Worm (Caenorhabditis elegans): ENCODE measurements around the gene B0250.18.

- TF ChIP-seq unc-62 (GFP tag; optimal IDR thresholded peaks at IDR 0.05) (peak; percentile 11), mep-1 (tag; optimal IDR thresholded peaks at IDR 0.05) (no peak), elt-1 (tag; optimal IDR thresholded peaks at IDR 0.05; ENCODE audit: borderline replicate concordance, insufficient read depth) (no peak), ztf-11 (tag; optimal IDR thresholded peaks at IDR 0.05) (no peak), ces-1 (GFP tag; optimal IDR thresholded peaks at IDR 0.05) (no peak), mls-2 (tag; optimal IDR thresholded peaks at IDR 0.05) (no peak), unc-39 (tag; optimal IDR thresholded peaks at IDR 0.05) (no peak), pha-4 (tag; optimal IDR thresholded peaks at IDR 0.05) (no peak), lin-13 (tag; optimal IDR thresholded peaks at IDR 0.05) (no peak), sptf-1 (tag; optimal IDR thresholded peaks at IDR 0.05) (no peak), lsy-2 (tag; optimal IDR thresholded peaks at IDR 0.05) (no peak), blmp-1 (tag; optimal IDR thresholded peaks at IDR 0.05) (no peak), nhr-237 (tag; optimal IDR thresholded peaks at IDR 0.05) (no peak), nhr-2 (tag; optimal IDR thresholded peaks at IDR 0.05) (no peak)
Measured at ce11 chrV:20451793-20452192, 8.9 kb downstream of the B0250.18 start.

Measured in whole organism, mixed stage, embryonic.